Worm (Caenorhabditis elegans) whole organism, L4 larva: Measurements from ENCODE around the gene mif-2.

ENCODE experiments used
- R02D3.7 ChIP-seq: fragments of 150-350 bp; sonication (generic microtip); optimal IDR thresholded peaks from 3 replicates; lab custom pipeline; 2014; ENCODE audit warnings: missing biosample characterization, missing genetic modification characterization
- Y5F2A.4 ChIP-seq: fragments of 200-800 bp; sonication (Bioruptor generic); optimal IDR thresholded peaks from 2 replicates; lab custom pipeline; 2018; ENCODE audit warnings: mild to moderate bottlenecking, missing genetic modification characterization, missing compliant biosample characterization
- aha-1 ChIP-seq: fragments of 150-350 bp; peaks from one replicate; lab custom pipeline; 2014; ENCODE audit warnings: missing biosample characterization, missing genetic modification characterization
- attf-4 ChIP-seq: sonication (generic microtip); optimal IDR thresholded peaks from 3 replicates; lab custom pipeline; 2017; ENCODE audit warnings: missing biosample characterization, missing genetic modification characterization
- ceh-44 ChIP-seq: fragments of 200-800 bp; sonication (Bioruptor generic); IDR thresholded peaks from 2 replicates; pipeline ENCODE4 v1.3.6; 2022; ENCODE audit warnings: missing genetic modification reagents, missing genetic modification characterization, missing compliant biosample characterization
- ceh-82 ChIP-seq: sonication (generic microtip); optimal IDR thresholded peaks from 2 replicates; lab custom pipeline; 2017; ENCODE audit warnings: missing biosample characterization, missing genetic modification characterization
- ces-1 ChIP-seq: fragments of 150-350 bp; sonication (generic microtip); optimal IDR thresholded peaks from 4 replicates; lab custom pipeline; 2014; ENCODE audit warnings: missing biosample characterization, missing genetic modification reagents, missing genetic modification characterization
- ctbp-1 ChIP-seq: fragments of 200-800 bp; sonication (Bioruptor generic); IDR thresholded peaks from 2 replicates; pipeline ENCODE4 v1.3.6; 2022; ENCODE audit warnings: missing genetic modification reagents, missing genetic modification characterization, missing compliant biosample characterization
- daf-12 ChIP-seq: fragments of 150-350 bp; optimal IDR thresholded peaks from 2 replicates; lab custom pipeline; 2014; ENCODE audit warnings: missing biosample characterization, missing genetic modification reagents, missing genetic modification characterization
- dpl-1 ChIP-seq: fragments of 150-350 bp; optimal IDR thresholded peaks from 2 replicates; lab custom pipeline; 2014; ENCODE audit warnings: missing biosample characterization, missing genetic modification reagents, missing genetic modification characterization
- duxl-1 ChIP-seq: sonication (generic microtip); optimal IDR thresholded peaks from 2 replicates; lab custom pipeline; 2016; ENCODE audit warnings: mild to moderate bottlenecking, missing genetic modification characterization, moderate library complexity, missing compliant biosample characterization; ENCODE audit not compliant: poor library complexity
- egl-27 ChIP-seq: sonication (generic microtip); optimal IDR thresholded peaks from 3 replicates; lab custom pipeline; 2017; ENCODE audit warnings: missing biosample characterization, missing genetic modification reagents, missing genetic modification characterization
- fkh-10 ChIP-seq: fragments of 150-350 bp; optimal IDR thresholded peaks from 2 replicates; lab custom pipeline; 2014; ENCODE audit warnings: missing biosample characterization, missing genetic modification reagents, missing genetic modification characterization
- hlh-30 ChIP-seq: sonication (generic microtip); optimal IDR thresholded peaks from 2 replicates; lab custom pipeline; 2017; ENCODE audit warnings: antibody characterized with exemption, mild to moderate bottlenecking, missing genetic modification characterization, missing compliant biosample characterization; ENCODE audit not compliant: insufficient read depth
- lin-39 ChIP-seq: fragments of 150-350 bp; optimal IDR thresholded peaks from 2 replicates; lab custom pipeline; 2014; ENCODE audit warnings: missing biosample characterization, missing genetic modification reagents, missing genetic modification characterization
- madf-5 ChIP-seq, 2 experiments: fragments of 200-800 bp; sonication (Bioruptor generic); IDR thresholded peaks; 2 replicates each; pipeline ENCODE4 v1.3.6; 2022; ENCODE audit warnings: missing compliant biosample characterization in 2 of 2, missing genetic modification characterization in 2 of 2
- mep-1 ChIP-seq: fragments of 150-350 bp; sonication (generic microtip); optimal IDR thresholded peaks from 3 replicates; lab custom pipeline; 2014; ENCODE audit warnings: missing biosample characterization, missing genetic modification characterization
- mes-2 ChIP-seq: sonication (generic microtip); optimal IDR thresholded peaks from 2 replicates; lab custom pipeline; 2016; ENCODE audit warnings: missing genotype, mild to moderate bottlenecking, missing genetic modification characterization, missing compliant biosample characterization; ENCODE audit not compliant: poor library complexity, severe bottlenecking
- mxl-3 ChIP-seq: fragments of 200-800 bp; sonication (Bioruptor generic); optimal IDR thresholded peaks from 2 replicates; lab custom pipeline; 2018; ENCODE audit warnings: mild to moderate bottlenecking, missing genetic modification characterization, missing compliant biosample characterization
- nhr-6 ChIP-seq: fragments of 150-350 bp; optimal IDR thresholded peaks from 2 replicates; lab custom pipeline; 2014; ENCODE audit warnings: missing biosample characterization, missing genetic modification characterization
- nhr-76 ChIP-seq: fragments of 150-350 bp; optimal IDR thresholded peaks from 2 replicates; lab custom pipeline; 2014; ENCODE audit warnings: missing biosample characterization, missing genetic modification characterization
- nhr-77 ChIP-seq: fragments of 150-350 bp; optimal IDR thresholded peaks from 2 replicates; lab custom pipeline; 2014; ENCODE audit warnings: missing biosample characterization, missing genetic modification characterization
- pha-4 ChIP-seq, 2 experiments: fragments of 150-350 bp in 1 of 2; fragments of 200-800 bp in 1 of 2; sonication (Bioruptor generic) in 1 of 2; IDR thresholded peaks in 1 of 2; optimal IDR thresholded peaks in 1 of 2; 2 replicates each; pipeline versions ENCODE4 v1.3.6 to Lab custom; 2014 to 2022; ENCODE audit warnings: missing genetic modification characterization in 2 of 2, missing genetic modification reagents in 2 of 2, missing biosample characterization in 1 of 2, missing compliant biosample characterization in 1 of 2
- rbr-2 ChIP-seq: sonication (generic microtip); optimal IDR thresholded peaks from 2 replicates; lab custom pipeline; 2016; ENCODE audit warnings: missing genotype, missing genetic modification characterization, missing compliant biosample characterization
- saeg-2 ChIP-seq: fragments of 200-800 bp; sonication (Bioruptor generic); IDR thresholded peaks from 2 replicates; pipeline ENCODE4 v1.3.6; 2022; ENCODE audit warnings: missing genetic modification reagents, missing genetic modification characterization, missing compliant biosample characterization
- set-16 ChIP-seq: fragments of 200-800 bp; sonication (Bioruptor generic); IDR thresholded peaks from 2 replicates; pipeline ENCODE4 v1.3.6; 2022; ENCODE audit warnings: missing genetic modification reagents, missing genetic modification characterization, missing compliant biosample characterization
- unc-39 ChIP-seq: sonication (generic microtip); optimal IDR thresholded peaks from 2 replicates; lab custom pipeline; 2017; ENCODE audit warnings: missing biosample characterization, missing genetic modification characterization
- unc-62 ChIP-seq, 3 experiments: fragments of 150-350 bp in 1 of 3; sonication (generic microtip); optimal IDR thresholded peaks in 2 of 3; peaks in 1 of 3; 1 replicate in 1 of 3; 2 replicates in 2 of 3; lab custom pipeline; 2014 to 2017; ENCODE audit warnings: missing biosample characterization in 3 of 3, missing genetic modification characterization in 3 of 3, missing genetic modification reagents in 3 of 3, missing genotype in 1 of 3
- zag-1 ChIP-seq: fragments of 150-350 bp; optimal IDR thresholded peaks from 2 replicates; lab custom pipeline; 2014; ENCODE audit warnings: missing biosample characterization, missing genetic modification characterization
- zfp-2 ChIP-seq: sonication (generic microtip); optimal IDR thresholded peaks from 2 replicates; lab custom pipeline; 2016; ENCODE audit warnings: mild to moderate bottlenecking, missing genetic modification characterization, missing compliant biosample characterization
- zfp-3 ChIP-seq: fragments of 200-800 bp; sonication (Bioruptor generic); conservative IDR thresholded peaks from 2 replicates; pipeline ENCODE4 v1.3.6; 2022; ENCODE audit warnings: missing genetic modification reagents, missing genetic modification characterization, missing compliant biosample characterization
- ztf-11 ChIP-seq: fragments of 150-350 bp; optimal IDR thresholded peaks from 2 replicates; lab custom pipeline; 2014; ENCODE audit warnings: missing biosample characterization, missing genetic modification characterization

The mif-2 gene

DNA sequence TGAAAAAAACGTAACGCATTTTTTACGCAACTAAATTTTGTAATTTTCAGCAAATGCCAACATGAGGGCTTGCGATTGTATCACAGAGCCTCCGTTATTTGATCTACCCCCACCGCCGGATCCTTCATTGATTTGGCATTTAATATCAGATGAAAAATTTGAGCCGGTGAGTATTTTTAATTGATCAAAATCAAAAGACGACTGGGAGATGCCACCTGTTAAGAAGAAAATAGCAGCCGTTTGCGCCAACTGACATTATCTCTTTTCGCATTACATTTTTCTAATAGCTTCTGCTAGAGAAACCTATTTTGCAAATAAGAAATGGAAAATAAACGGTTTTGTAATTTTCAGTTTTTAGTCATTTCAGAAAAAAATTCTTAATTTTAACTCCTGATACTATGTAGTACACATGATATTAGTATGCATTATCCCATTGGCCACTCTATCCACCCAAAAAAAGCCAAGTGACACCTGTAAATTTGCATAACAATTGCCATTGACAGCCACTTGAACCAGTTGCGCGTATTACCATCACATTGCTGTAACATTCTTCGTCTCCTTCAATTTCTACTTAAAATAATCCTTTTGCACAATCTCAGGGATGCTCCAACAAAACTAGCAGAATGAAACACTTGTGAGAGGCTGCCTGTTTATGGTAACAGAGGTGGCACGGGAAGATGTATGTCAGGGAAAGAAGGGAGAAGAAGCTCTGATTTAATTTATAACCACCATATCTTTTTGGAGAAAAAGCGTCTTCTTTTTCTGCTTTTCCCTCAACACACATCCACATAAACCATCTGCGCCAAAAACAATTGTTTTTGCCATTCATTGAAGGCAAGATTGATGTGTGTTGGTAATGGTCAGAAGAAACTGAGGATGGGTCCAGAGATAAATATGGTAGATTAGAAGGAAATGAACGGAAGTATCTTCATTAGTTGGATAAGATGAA is 19.6 kb downstream of the mif-2 start, which contains the start of gene F58H1.5:
TSS of gene F58H1.5 (plus strand) at position 51 of the 949 bp plus-strand sequence.
- TF ChIP-seq mxl-3 (GFP tag; lab: Kevin White, UChicago): no peak
- no peak for TF ChIP-seq zag-1 (tag; lab: Kevin White, UChicago)

- TF ChIP-seq nhr-76 (tag; lab: Kevin White, UChicago) (no peak), dpl-1 (GFP tag; lab: Kevin White, UChicago) (no peak), egl-27 (tag; lab: Kevin White, UChicago) (no peak), attf-4 (tag; lab: Kevin White, UChicago) (no peak), zfp-2 (no peak), saeg-2 (GFP tag; lab: Robert Waterston, UW) (no peak), ces-1 (GFP tag; lab: Kevin White, UChicago) (no peak), Y5F2A.4 (GFP tag; lab: Kevin White, UChicago) (no peak), zag-1 (tag; lab: Kevin White, UChicago) (no peak), unc-39 (tag; lab: Kevin White, UChicago) (no peak), ceh-44 (GFP tag; lab: Robert Waterston, UW) (no peak), zfp-3 (GFP tag; lab: Robert Waterston, UW) (no peak), ceh-82 (no peak), ztf-11 (tag; lab: Kevin White, UChicago) (no peak), hlh-30 (tag; lab: Kevin White, UChicago) (no peak), nhr-77 (tag; lab: Kevin White, UChicago) (no peak), rbr-2 (tag; lab: Kevin White, UChicago) (no peak)
Observed at ce11 chrV:11955617-11956016, 22.6 kb downstream of the mif-2 start.

DNA sequence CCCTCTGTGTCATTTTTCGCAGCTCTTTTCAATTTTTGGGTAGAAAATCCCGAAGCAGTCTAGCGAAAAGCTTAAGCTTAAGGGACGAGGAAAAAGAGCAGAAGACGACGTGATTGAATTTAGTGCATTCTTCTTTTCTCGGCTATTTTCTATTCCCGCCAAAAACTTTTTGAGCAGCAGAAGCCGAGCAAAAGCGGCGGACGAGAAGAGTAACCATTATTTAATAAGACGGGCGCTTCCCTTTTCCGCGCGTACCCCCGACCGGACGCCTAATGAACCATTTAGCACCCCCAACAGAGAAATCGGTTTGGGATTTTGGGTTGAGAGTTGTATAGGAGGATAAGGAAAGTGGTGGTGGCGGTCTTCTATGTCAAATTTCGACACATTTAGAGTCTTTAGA is 24.6 kb downstream of the mif-2 start:
- TF ChIP-seq ces-1 (GFP tag; lab: Kevin White, UChicago): peak; percentile 75
- peak; percentile 78 for TF ChIP-seq ctbp-1 (GFP tag; lab: Robert Waterston, UW)
- TF ChIP-seq zag-1 (tag; lab: Kevin White, UChicago): no peak
- peak; percentile 59 for TF ChIP-seq fkh-10
- no peak for TF ChIP-seq set-16 (GFP tag; lab: Robert Waterston, UW)
- TF ChIP-seq unc-62 (GFP tag; optimal IDR thresholded peaks at IDR 0.05 in 1 of 2; lab: Kevin White, UChicago): no peak
- TF ChIP-seq unc-62 (tag; optimal IDR thresholded peaks at IDR 0.05; lab: Kevin White, UChicago): no peak
- no peak for TF ChIP-seq duxl-1
- no peak for TF ChIP-seq hlh-30 (tag; lab: Kevin White, UChicago)
- no peak for TF ChIP-seq daf-12
- TF ChIP-seq, all 104 proteins: peak for 3

DNA sequence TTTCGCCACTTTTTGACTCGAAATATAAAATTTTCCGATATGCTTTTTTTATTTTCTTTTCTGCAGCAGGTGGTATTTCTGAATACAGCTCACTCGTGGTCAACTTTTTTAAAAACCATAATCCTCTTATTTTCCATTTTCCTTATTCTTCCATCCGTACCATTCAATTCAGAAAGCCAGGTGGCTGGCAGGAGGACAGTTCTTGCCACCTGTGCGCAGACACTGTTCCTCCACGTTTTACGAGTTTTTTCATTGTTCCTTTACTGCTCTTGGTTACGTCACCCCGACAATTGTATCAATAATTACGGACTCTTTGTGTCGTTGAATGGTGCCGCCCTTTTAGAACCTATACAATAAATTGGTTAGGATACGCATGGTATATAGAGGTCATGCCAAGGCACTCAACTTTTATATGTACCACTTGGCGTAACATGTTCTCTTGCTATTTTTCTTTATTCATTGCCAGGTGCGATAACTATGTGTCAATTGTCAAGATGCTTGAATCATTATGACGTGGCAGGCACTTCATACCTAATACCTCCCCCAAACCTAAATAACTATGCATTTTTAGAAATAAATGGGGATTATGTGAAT is 25.3 kb downstream of the mif-2 start:
- TF ChIP-seq madf-5 (GFP tag; IDR thresholded peaks at IDR 0.05; lab: Robert Waterston, UW) (no peak), R02D3.7 (tag; lab: Kevin White, UChicago) (no peak), aha-1 (tag; lab: Kevin White, UChicago) (no peak), mes-2 (tag; lab: Kevin White, UChicago) (no peak), lin-39 (tag; lab: Kevin White, UChicago) (no peak), Y5F2A.4 (GFP tag; lab: Kevin White, UChicago) (no peak)

ce11 chrV:11951227-11951626 is 27.0 kb downstream of the mif-2 start:
- TF ChIP-seq hlh-30 (tag; lab: Kevin White, UChicago) (peak; percentile 18), nhr-6 (tag; lab: Kevin White, UChicago) (peak; percentile 94), pha-4 (GFP tag; IDR thresholded peaks at IDR 0.05; lab: Robert Waterston, UW) (no peak), pha-4 (tag; optimal IDR thresholded peaks at IDR 0.05; lab: Kevin White, UChicago) (peak; percentile 12), mep-1 (no peak), fkh-10 (no peak)
